Fruit fly (Drosophila melanogaster): ENCODE data around the gene larp.

larp gene

DNA sequence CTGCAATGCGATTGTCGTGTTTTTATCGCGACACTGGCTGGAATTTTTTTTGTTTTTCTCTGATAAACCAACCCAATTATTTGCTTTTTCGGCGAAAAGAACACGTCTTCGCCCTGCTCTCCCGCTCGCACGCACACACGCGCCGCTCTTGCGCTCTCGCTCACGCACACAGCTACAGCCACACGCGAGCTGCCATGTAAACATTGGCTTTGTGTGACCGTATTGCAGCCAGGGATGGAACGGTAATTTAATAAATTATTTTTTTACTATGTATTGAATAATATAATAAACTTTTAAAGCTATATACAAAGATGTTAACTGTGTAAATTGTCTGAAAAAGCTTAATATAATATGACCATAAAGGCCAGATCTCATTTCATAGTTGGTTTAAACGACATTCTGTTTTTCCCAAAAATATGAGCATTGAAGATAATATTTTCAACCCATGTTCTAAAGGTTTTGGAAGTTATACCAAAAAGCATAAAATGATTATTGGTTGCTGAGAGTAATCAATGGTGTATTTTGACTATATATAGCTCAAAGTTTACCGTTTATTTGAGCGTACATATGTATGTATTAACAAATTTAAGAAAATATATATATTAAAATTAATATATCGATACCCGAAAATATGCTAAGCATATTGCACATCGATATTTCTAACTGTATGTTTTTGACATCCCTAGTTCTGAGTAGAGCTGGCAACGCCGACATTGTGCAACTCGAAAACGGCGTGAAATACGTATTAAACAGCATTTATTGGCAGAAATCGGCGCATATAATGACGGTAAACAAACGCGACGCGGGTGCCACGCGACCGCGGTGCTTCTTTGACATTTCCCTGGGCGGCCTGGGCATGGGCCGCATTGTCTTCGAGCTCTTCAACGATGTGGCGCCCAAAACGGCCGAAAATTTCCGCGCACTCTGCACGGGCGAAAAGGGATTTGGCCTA lies 3.7 kb upstream of the larp start, which contains the start of the genes Gfat2 and Moca-cyp (continued):
- peak; percentile 54 for TF ChIP-seq CG17385 (GFP tag; optimal IDR thresholded peaks at IDR 0.05)
- no peak for TF ChIP-seq run (tag; optimal IDR thresholded peaks at IDR 0.05)
- TF ChIP-seq D19B (GFP tag; optimal IDR thresholded peaks at IDR 0.05), result peak; percentile 47
- peak; percentile 74; the same call in 2 of the 3 replicates for TF ChIP-seq CG11456 (GFP tag; IDR thresholded peaks at IDR 0.05)
- no peak for TF ChIP-seq Dfd (GFP tag; optimal IDR thresholded peaks at IDR 0.05)
- TF ChIP-seq z (GFP tag; IDR thresholded peaks at IDR 0.05), result no peak
- TF ChIP-seq Doc3 (GFP tag; IDR thresholded peaks at IDR 0.05; ENCODE audit: partially characterized antibody), result peak; percentile 51; the same call in 2 of the 3 replicates
- no peak for TF ChIP-seq CG1792 (GFP tag; optimal IDR thresholded peaks at IDR 0.05)
- TF ChIP-seq Trl (optimal IDR thresholded peaks at IDR 0.05), result peak; percentile 57 to 80
- peak; percentile 5 for TF ChIP-seq Trl (GFP tag; optimal IDR thresholded peaks at IDR 0.05)
- 0 out of 2 replicates have a peak, but pooled peaks have one; percentile 40 for TF ChIP-seq ap (GFP tag; IDR thresholded peaks at IDR 0.05)
- no peak for TF ChIP-seq CG12744 (GFP tag; optimal IDR thresholded peaks at IDR 0.05)
- TF ChIP-seq cwo (GFP tag; optimal IDR thresholded peaks at IDR 0.05), result peak; percentile 52
- peak; percentile 43 for TF ChIP-seq CG4707 (GFP tag; optimal IDR thresholded peaks at IDR 0.05)
- TF ChIP-seq CG18011 (GFP tag; optimal IDR thresholded peaks at IDR 0.05), result peak; percentile 35
- TF ChIP-seq inv (GFP tag; IDR thresholded peaks at IDR 0.05; ENCODE audit: partially characterized antibody), result peak; percentile 65
- no peak for TF ChIP-seq ro (GFP tag; IDR thresholded peaks at IDR 0.05)
- no peak for TF ChIP-seq CG13123 (GFP tag; optimal IDR thresholded peaks at IDR 0.05)
- peak; percentile 11 for TF ChIP-seq CG6854 (GFP tag; optimal IDR thresholded peaks at IDR 0.05)
- TF ChIP-seq MESR4 (GFP tag; optimal IDR thresholded peaks at IDR 0.05), result peak; percentile 67
- TF ChIP-seq CG14050 (GFP tag; IDR thresholded peaks at IDR 0.05), result no peak; the same call in 2 of the 3 replicates
- peak; percentile 44 for TF ChIP-seq CG15514 (GFP tag; optimal IDR thresholded peaks at IDR 0.05)
- peak; percentile 27; the same call in 1 of the 3 replicates for TF ChIP-seq CG34224 (GFP tag; IDR thresholded peaks at IDR 0.05; ENCODE audit: partially characterized antibody)
- peak; percentile 37 for TF ChIP-seq CG4328 (GFP tag; optimal IDR thresholded peaks at IDR 0.05)
- TF ChIP-seq vfl (GFP tag; optimal IDR thresholded peaks at IDR 0.05), result no peak
- TF ChIP-seq Aef1 (GFP tag; IDR thresholded peaks at IDR 0.05), result peak; percentile 59
- TF ChIP-seq CG3281 (GFP tag; optimal IDR thresholded peaks at IDR 0.05), result peak; percentile 61
- TF ChIP-seq Mes4 (GFP tag; optimal IDR thresholded peaks at IDR 0.05), result no peak
- no peak for TF ChIP-seq Antp (GFP tag; optimal IDR thresholded peaks at IDR 0.05)
- TF ChIP-seq Atf3 (GFP tag; optimal IDR thresholded peaks at IDR 0.05), result no peak
- peak; percentile 63 for TF ChIP-seq CG9437 (GFP tag; optimal IDR thresholded peaks at IDR 0.05)
- TF ChIP-seq CG12769 (tag; optimal IDR thresholded peaks at IDR 0.05), result no peak
- TF ChIP-seq CG11247 (GFP tag; IDR thresholded peaks at IDR 0.05), result peak; percentile 57
- TF ChIP-seq fd64A (GFP tag; optimal IDR thresholded peaks at IDR 0.05), result no peak
- no peak for TF ChIP-seq CG33213 (GFP tag; optimal IDR thresholded peaks at IDR 0.05)
- peak; percentile 69 for TF ChIP-seq CG12071 (GFP tag; optimal IDR thresholded peaks at IDR 0.05)
- no peak for TF ChIP-seq HmgD (GFP tag; optimal IDR thresholded peaks at IDR 0.05)
- TF ChIP-seq dmrt99B (tag; optimal IDR thresholded peaks at IDR 0.05), result peak; percentile 56
- peak in 1 of 2 experiments; percentile 80 for TF ChIP-seq Pdp1 (GFP tag; optimal IDR thresholded peaks at IDR 0.05)
- peak; percentile 71 for TF ChIP-seq Hr3 (GFP tag; optimal IDR thresholded peaks at IDR 0.05)
- peak; percentile 51; the same call in 1 of the 3 replicates for TF ChIP-seq Dbx (GFP tag; IDR thresholded peaks at IDR 0.05)
- peak; percentile 25 for TF ChIP-seq bab2 (GFP tag; optimal IDR thresholded peaks at IDR 0.05)
- peak; percentile 82 for TF ChIP-seq CG10543 (GFP tag; optimal IDR thresholded peaks at IDR 0.05)
- TF ChIP-seq CG31388 (GFP tag; optimal IDR thresholded peaks at IDR 0.05), result peak; percentile 8
- peak; percentile 65; the same call in 2 of the 3 replicates for TF ChIP-seq zfh1 (GFP tag; IDR thresholded peaks at IDR 0.05)
- no peak for TF ChIP-seq dimm (GFP tag; IDR thresholded peaks at IDR 0.05)
- peak; percentile 83 for TF ChIP-seq NFAT (GFP tag; IDR thresholded peaks at IDR 0.05)
- no peak for TF ChIP-seq ham (GFP tag; IDR thresholded peaks at IDR 0.05)

Data from whole organism, embryonic.